Worm (Caenorhabditis elegans): ENCODE measurements around the gene R07H5.11.
"Not testable (repeated sequence)": the region's sequence is repeated elsewhere in the genome, so short reads cannot be mapped to it uniquely, and the experiment has no call there.

Gene R07H5.11

ce11 chrIV:11235755-11236154 is 33.2 kb downstream of the R07H5.11 start:
- TF ChIP-seq dao-5 (tag; optimal IDR thresholded peaks at IDR 0.05) = no peak
- no peak for TF ChIP-seq W03F9.2 (tag; optimal IDR thresholded peaks at IDR 0.05)
- TF ChIP-seq him-1 (tag; optimal IDR thresholded peaks at IDR 0.05) = no peak

- TF ChIP-seq him-1 (tag; optimal IDR thresholded peaks at IDR 0.05) (no peak), W03F9.2 (tag; optimal IDR thresholded peaks at IDR 0.05) (no peak), dao-5 (tag; optimal IDR thresholded peaks at IDR 0.05) (no peak)
Observed at ce11 chrIV:11241368-11241767, 38.8 kb downstream of the R07H5.11 start, which contains the start of gene C05C12.6. TSS of gene C05C12.6 (minus strand) at chrIV:11241468.

ce11 chrIV:11247434-11247833 is 44.9 kb downstream of the R07H5.11 start:
- no peak for TF ChIP-seq him-1 (tag; optimal IDR thresholded peaks at IDR 0.05)
- TF ChIP-seq W03F9.2 (tag; optimal IDR thresholded peaks at IDR 0.05) = no peak
- no peak for TF ChIP-seq dao-5 (tag; optimal IDR thresholded peaks at IDR 0.05)

ce11 chrIV:11248031-11248631 is 45.6 kb downstream of the R07H5.11 start, which contains the start of gene C05C12.4:
TSS of gene C05C12.4 (minus strand) at chrIV:11248081.
- TF ChIP-seq him-1 (tag; optimal IDR thresholded peaks at IDR 0.05) (no peak), dao-5 (tag; optimal IDR thresholded peaks at IDR 0.05) (no peak), W03F9.2 (tag; optimal IDR thresholded peaks at IDR 0.05) (no peak)

- not testable (repeated sequence) for TF ChIP-seq him-1, dao-5, W03F9.2 (tag; optimal IDR thresholded peaks at IDR 0.05)
Observed at ce11 chrIV:11253689-11254088, 51.1 kb downstream of the R07H5.11 start, which contains the start of gene C05C12.1. TSS of gene C05C12.1 (plus strand) at chrIV:11253989.
